Worm (Caenorhabditis elegans) whole organism, midembryonic: Measurements from ENCODE around the gene smvt-1.

Experiments used
- cog-1 ChIP-seq: sonication (generic microtip); optimal IDR thresholded peaks from 2 replicates; lab custom pipeline; 2016; ENCODE audit warnings: missing genetic modification characterization, missing compliant biosample characterization
- flt-1 ChIP-seq: fragments of 200-800 bp; sonication (Bioruptor generic); IDR thresholded peaks from 2 replicates; pipeline ENCODE4 v1.3.6; 2022; ENCODE audit warnings: missing genetic modification characterization, missing compliant biosample characterization
- klf-2 ChIP-seq: fragments of 200-800 bp; sonication (Bioruptor generic); conservative IDR thresholded peaks from 2 replicates; pipeline ENCODE4 v1.3.6; 2022; ENCODE audit warnings: missing genetic modification reagents, missing genetic modification characterization, missing compliant biosample characterization
- ref-1 ChIP-seq: fragments of 200-800 bp; sonication (Bioruptor generic); conservative IDR thresholded peaks from 2 replicates; pipeline ENCODE4 v1.3.6; 2022; ENCODE audit warnings: missing genetic modification reagents, missing genetic modification characterization, missing compliant biosample characterization
- ztf-23 ChIP-seq: fragments of 200-800 bp; sonication (Bioruptor generic); IDR thresholded peaks from 2 replicates; pipeline ENCODE4 v1.3.6; 2022; ENCODE audit warnings: missing genetic modification reagents, missing genetic modification characterization, missing compliant biosample characterization
- ztf-29 ChIP-seq: fragments of 200-800 bp; sonication (Bioruptor generic); IDR thresholded peaks from 2 replicates; pipeline ENCODE4 v1.3.6; 2022; ENCODE audit warnings: missing genetic modification reagents, missing genetic modification characterization, missing compliant biosample characterization

DNA sequence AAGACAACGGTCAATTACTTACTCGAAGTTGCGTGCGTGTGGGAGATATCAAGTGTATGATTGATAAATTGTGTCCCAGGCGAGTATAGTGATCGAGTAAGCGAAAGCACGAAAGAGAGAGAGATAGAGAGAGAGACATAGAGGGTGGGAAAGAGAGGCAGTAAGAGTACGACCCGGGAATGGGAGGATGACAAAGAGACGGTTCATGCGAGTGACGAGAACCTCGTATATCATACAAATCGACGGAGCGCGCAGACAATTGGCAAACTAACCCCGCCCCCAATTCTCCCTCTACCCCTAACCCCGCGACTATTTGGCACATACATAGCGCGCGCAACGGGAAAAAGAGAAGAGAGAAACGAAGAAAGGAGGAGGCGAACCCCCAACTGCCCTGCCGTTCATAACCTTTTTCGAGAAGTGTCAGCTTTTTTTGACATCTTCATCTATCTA lies 52.9 kb downstream of the smvt-1 start, which contains the start of gene rabr-1:
- no peak for TF ChIP-seq ztf-29 (GFP tag; lab: Robert Waterston, UW)
- no peak for TF ChIP-seq klf-2 (GFP tag; lab: Robert Waterston, UW)
- no peak for TF ChIP-seq ztf-23 (GFP tag; lab: Robert Waterston, UW)
- no peak for TF ChIP-seq ref-1 (GFP tag; lab: Robert Waterston, UW)
- no peak for TF ChIP-seq flt-1
- TF ChIP-seq cog-1 = no peak
